Fruit fly (Drosophila melanogaster): Measurements from ENCODE around the gene yata.

DNA sequence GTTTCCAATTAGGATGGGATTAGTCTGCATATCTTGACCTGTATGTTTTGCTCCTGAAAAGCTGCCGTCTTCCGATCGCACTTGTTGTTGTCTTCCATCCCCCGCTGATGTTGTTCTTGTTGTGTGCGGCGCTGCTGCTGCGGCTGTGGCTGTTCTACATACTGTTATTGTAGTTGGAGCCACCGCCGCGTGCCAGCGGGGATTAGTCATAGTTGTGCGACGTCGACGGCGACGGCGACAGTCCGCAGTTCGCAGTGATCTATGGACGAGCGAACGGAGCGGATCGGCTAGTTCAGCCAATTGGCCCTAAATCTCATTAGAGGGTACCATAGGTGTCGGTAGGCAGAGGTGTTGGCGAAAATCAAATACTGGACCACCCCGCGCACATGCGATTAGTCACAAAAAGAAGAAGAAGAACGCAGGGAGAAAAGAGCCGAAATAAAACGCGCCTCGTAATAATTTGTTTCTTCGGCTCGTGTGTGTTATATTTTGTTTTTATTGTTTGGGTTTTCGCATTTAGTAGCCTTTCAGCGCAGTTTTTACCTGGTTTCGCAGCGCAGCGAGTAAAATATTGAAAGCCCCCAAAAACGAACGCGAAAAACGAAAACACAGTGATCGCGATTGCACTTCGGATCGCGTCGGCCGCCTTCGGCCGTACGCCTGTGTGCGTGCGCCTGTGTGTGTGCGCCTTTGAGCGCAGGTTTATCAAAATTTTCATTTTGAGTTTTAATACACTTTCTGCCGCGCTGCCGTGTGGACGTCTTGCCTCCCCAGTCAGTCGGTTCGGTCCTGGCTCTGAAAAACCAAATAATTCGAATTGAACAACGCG lies 16.5 kb downstream of the yata start, which contains the start of gene kay:
- TF ChIP-seq h (optimal IDR thresholded peaks at IDR 0.05) (no peak), insv (optimal IDR thresholded peaks at IDR 0.05) (no peak), psq (optimal IDR thresholded peaks at IDR 0.05) (no peak)
